Fruit fly (Drosophila melanogaster): ENCODE measurements around the gene CG43392.

dm6 chr3L:22053343-22053742 lies 23.8 kb upstream of the CG43392 start:
- TF ChIP-seq CG1621 (tag; optimal IDR thresholded peaks at IDR 0.05) (no peak), Hr39 (GFP tag; optimal IDR thresholded peaks at IDR 0.05) (no peak), CG16779 (tag; optimal IDR thresholded peaks at IDR 0.05) (no peak), CG8632 (GFP tag; optimal IDR thresholded peaks at IDR 0.05) (no peak), Smox (GFP tag; optimal IDR thresholded peaks at IDR 0.05) (no peak)
